Worm (Caenorhabditis elegans): ENCODE data around the gene gln-3.

The gln-3 gene

DNA sequence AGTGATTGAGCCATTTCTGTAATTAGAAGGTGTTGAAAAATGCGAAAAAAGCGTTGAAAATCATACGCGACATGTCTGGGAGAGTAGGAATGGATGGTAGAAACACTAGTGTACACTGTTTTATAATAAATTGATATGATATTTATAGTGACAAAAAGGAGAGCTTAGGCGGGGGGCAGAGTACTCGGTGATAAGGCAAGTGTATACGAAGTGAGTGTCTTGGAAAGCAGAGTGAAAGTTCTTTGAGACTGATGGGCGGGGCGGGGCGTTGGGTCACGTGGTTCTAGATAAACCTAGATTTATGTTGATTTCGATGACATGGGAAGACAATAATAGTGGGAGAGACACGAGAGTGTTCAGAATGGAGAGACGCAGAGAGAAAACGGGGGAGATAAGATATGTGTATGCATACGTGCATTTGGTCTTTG lies at the start of gene gln-3:
gln-3 (minus strand) TSS at position 73 of the 428 bp plus-strand sequence.
- TF ChIP-seq unc-62 (GFP tag; optimal IDR thresholded peaks at IDR 0.05) = no peak

DNA sequence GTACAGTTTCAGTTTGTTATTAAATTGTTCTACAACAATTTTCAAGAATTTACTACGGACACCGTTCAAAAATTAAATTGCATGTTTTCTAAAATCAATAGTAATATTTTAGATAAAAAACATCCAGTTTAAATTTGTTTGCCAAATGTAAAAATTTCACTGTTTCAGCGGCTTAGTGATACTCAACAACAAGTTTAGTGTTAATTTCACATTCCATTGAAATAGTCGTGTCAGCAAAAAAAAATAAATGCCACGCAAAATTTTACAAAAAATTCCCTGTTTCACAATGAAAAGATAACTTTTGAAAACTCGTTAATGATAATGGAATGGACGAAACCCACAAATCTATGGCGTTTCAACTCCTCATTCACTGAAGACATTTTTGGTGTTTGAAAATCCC lies 45.7 kb upstream of the gln-3 start:
- no peak for TF ChIP-seq unc-62 (GFP tag; optimal IDR thresholded peaks at IDR 0.05)

DNA sequence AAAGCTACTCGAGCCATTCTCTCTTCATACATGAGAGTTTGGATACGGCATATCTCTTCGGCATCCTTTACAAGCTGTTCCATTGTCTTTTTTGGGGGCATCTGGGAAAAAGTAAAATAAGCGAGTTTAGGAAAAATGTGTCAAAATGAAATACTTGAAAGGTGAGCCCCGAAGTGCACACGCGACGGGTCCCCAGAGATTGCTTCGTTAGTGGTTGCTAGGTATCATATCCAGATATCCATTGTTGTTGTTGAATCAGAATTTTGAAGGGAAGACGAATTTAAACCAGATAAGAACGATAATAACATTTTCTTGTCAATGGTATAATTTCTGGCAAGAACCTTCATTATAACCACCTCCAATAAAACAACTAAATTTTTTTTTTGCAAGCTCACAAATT lies 40.4 kb upstream of the gln-3 start, which contains the start of gene H25K10.2:
H25K10.2 (minus strand) TSS at position 101 of the 400 bp plus-strand sequence.
- TF ChIP-seq unc-62 (GFP tag; optimal IDR thresholded peaks at IDR 0.05) = no peak

DNA sequence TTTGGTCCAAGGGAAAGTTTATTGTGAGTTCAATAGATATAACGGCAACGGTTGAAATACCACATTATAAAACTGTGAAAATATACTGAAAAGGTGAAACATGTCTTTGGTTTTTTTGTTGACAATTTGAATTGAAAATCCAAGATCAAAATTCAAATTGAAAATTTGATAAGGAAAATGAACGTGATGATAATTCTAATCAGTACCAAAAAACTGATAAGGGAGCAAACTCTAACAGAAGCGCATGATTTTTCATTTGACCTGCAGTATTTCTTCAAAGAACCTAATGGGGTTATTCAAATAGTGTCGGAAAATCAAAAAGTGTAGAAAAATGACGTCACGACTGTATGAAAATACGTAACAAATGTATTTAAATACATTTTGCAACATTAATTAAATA lies 32.9 kb upstream of the gln-3 start:
- no peak for TF ChIP-seq unc-62 (GFP tag; optimal IDR thresholded peaks at IDR 0.05)

DNA sequence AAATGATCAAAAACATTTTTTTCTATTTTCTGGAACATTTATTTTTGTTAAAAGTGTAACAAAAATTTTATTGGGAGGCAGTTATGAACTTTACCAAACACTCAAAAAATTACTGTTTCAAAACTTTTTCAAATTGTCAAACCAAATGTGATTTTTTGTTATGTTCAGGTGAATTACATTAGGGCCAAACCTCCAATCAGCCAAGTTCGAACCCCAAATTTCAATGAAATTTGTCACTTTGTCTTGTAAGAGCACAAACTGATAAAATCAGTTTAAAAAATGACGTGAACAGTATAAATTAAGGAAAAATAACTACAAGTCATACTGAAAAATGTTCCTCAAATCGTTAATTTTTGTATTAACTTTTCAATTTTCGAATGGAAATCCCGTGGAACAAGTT lies 31.6 kb upstream of the gln-3 start, which contains the start of gene H25K10.1:
H25K10.1 (plus strand) TSS at position 301 of the 400 bp plus-strand sequence.
- TF ChIP-seq unc-62 (GFP tag; optimal IDR thresholded peaks at IDR 0.05) = no peak

DNA sequence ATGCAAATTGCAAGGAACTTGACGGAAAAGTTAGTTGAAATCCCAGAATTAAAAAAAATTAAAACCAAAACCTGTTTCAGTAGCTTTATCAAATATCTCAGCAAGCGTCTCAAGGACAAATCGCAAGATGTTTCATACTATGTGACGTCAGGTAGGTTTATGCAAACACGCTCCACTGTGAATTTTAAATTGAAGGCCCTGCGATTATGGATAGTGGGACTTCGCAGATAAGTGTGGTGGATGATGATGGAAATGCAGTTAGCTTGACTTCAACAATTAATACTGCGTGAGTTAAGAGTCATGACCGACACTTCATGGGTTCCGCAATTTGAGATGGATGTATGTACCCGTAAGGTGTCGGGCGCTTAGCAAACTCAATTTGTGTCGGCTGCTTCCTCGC lies 29.4 kb upstream of the gln-3 start:
- no peak for TF ChIP-seq unc-62 (GFP tag; optimal IDR thresholded peaks at IDR 0.05)

DNA sequence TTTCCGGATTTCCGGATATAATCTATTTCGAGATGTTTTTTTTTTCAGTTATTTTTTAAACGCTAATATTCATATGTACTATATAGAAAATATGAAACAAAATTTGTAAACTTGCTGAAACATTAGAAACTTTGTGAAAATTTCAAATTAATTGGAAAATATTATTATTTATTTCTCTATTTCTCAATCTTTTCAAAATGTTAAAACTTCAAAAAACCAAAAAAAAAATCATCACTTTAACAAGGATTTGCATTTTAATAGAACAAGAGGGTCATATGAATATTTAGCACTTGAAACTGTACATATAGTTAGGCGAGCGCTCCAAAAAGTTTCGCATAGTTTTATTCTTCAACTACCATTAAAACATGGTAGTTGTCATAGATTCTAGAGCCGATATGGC lies 26.2 kb upstream of the gln-3 start, which contains the start of gene Y7A9A.1:
Y7A9A.1 (plus strand) TSS at position 301 of the 400 bp plus-strand sequence.
- TF ChIP-seq unc-62 (GFP tag; optimal IDR thresholded peaks at IDR 0.05) = no peak

DNA sequence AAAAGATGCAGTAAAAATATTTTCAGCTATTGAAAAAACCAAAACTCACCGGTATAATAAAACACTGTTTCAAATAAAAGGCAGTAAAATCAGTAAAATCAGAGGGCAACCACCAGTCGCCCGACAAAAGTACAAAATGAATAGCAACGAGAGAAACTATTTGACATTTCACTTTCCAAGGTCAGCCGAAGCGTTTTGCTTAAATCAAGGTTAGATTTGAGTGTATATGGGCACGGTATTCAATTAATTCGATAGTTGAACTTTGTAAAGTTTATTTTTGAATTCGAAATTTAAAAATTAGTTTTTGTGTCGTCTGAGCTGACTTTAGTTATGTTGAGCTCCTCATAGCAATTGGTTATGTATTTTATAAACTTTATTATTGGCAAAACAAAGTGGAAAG lies 22.3 kb upstream of the gln-3 start:
- TF ChIP-seq unc-62 (GFP tag; optimal IDR thresholded peaks at IDR 0.05) = no peak

DNA sequence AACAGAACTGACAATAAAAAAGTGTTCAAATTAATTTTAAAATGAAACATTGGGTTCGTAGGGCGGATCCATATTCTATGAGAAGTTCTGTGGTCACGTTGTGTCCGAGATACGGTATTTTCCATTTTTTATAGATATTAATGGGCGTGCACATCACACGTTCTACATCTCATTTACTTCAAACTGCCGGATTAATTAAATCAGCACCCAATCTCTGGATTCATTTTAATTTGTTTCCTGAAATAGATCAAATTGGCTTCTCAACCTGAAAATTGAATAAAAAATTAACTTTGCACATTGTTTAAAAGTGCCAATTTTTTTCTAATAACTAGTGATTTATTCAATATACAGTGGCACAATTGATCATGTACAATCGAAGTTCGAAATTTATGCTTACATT lies 21.1 kb upstream of the gln-3 start:
- TF ChIP-seq unc-62 (GFP tag; optimal IDR thresholded peaks at IDR 0.05) = no peak

DNA sequence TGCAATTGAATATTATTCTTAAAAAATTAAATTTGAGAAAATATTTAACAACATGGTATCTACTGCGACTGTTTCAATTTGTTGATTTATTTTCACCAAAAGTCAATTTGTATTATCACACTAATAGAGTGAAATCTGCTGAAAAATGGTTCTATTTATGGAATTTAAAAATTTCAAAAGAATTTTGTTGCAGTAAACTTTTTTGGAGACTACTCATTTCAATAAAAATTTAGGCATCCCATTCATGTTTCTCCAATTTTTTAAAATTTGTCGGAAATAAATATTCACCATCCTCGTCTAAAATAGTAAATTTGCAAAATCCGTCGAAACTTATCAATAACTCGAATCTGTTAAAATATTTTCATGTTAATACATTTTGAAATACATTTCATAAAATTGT lies 15.5 kb upstream of the gln-3 start:
- no peak for TF ChIP-seq unc-62 (GFP tag; optimal IDR thresholded peaks at IDR 0.05)

DNA sequence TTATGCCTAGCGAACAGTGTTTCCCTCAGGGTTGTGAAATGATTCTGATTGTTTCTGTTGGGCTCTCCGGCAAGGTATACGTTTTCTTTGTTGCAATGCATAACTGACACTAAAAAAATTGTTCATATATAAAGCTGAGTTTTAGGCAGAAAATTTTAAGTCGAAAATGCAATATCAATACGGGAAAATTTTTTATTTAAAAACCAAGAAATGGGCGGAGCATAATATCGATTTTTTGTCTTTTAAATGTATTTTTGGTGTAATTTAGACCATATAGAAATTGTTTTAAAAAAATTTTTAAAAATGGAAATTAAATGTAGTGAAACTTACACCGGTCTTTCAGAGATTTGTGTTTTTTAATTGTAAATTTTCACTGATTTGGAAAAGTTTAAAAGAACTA lies 14.0 kb upstream of the gln-3 start, which contains the start of gene Y105C5B.1413:
Y105C5B.1413 (minus strand) TSS at position 101 of the 400 bp plus-strand sequence.
- TF ChIP-seq unc-62 (GFP tag; optimal IDR thresholded peaks at IDR 0.05) = no peak

DNA sequence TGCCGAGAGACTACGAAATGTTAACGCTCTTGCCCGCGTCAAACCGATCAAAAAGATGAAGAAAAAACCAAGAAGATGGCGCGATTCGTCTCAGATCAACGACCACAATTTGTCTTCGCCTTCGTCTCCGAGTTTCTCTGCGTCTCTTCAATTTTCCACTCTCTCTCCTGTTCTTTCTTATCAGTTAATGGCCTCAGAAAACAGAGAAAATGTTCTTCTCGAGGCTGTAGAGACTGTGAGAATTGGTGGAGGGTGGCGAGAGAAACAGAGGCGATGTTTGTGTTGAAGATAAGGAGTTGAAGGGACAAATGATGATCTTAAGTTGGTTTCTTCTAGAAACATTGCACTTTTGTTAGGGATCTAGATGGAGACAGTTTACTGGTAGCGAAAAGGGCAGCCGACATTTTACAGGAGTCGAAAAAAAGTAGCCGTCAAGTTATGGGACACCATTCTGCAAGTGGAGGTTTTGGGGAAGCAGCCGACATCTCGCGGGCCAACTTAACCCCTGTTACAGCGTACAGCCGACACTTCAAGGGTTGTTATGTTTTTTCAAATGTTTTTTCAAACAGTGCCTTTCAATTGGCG lies 10.5 kb upstream of the gln-3 start:
- TF ChIP-seq unc-62 (GFP tag; optimal IDR thresholded peaks at IDR 0.05) = no peak

DNA sequence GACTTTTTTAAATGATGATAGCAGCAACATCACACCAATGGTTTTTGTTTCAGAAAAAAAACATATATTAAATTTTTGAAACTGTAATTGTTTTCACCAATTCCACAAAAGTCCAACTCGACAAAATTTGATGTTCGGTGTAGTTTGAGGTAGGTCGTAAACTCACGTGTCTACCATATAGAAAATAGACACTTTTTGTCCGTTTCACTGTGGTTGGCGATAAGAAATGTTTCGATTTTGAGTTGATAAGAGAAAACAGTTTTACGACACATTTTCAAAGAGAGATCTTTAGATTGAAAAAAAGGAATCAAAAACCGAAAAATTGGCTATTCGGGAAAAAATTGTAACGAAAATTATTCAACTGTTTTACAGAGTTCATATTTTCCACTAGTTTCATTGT lies 8.0 kb upstream of the gln-3 start:
- TF ChIP-seq unc-62 (GFP tag; optimal IDR thresholded peaks at IDR 0.05) = no peak

DNA sequence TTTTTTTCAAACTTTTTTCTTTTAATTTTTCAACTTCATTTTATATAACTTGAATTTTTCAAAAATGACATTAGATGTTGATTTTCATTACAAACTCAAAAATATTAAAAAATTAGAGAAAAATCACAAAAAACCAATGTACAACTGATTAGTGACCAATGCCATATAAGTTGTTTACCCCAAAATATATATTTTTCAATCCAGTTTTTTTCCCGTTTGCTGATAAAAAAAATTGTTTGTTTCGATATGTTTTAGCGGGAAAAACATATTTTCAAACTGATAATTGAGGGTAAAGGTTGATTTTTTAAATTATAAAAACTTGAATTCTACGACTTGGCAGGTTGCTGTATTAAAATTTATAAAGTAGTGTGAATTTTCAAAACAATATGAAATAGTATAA lies 6.3 kb upstream of the gln-3 start:
- no peak for TF ChIP-seq unc-62 (GFP tag; optimal IDR thresholded peaks at IDR 0.05)

DNA sequence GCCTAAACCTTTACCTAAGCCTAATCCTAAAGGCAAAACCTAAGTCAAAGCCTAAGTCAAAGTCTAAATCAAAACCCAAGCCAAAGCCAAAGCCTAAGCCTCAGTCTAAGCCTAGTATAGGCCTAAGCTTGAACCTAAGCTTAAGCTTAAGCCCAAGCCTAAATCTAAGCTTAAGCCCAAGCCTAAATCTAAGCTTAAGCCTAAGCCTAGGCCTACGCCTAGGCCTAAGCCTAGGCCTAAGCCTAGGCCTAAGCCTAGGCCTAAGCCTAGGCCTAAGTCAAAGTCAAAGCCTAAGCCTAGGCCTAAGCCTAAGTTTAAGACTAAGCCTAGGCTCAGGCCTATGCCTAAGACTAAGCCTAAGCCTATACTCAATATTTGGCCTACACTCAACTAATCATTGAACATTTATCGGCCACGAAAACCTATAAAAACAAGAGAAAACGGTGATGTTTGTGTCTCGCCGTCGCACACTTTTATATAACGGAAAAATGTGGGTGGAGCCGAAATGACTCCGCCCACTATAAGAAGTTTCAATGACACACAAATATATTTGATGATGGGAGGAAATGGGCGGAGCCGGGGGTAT lies 2.4 kb upstream of the gln-3 start:
- TF ChIP-seq unc-62 (GFP tag; optimal IDR thresholded peaks at IDR 0.05) = no peak

DNA sequence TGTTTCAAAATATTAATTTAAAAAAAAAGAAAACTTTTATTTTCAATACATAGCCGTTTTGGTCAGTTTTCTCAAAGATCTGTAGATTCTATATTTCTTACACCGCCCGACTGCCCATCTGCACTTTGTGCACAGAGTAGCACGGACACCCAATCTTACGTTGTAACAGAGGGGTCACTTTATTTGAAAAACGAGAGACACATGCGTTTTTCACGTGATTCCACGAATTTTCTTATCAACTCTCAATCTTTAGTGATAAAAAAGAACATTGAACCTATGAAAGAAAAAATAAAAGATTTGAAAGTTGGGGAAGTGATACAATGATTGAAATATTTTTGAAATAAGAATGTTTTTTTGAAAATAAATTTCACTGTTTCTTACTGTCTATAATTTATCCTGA lies 848 bp upstream of the gln-3 start:
- no peak for TF ChIP-seq unc-62 (GFP tag; optimal IDR thresholded peaks at IDR 0.05)

DNA sequence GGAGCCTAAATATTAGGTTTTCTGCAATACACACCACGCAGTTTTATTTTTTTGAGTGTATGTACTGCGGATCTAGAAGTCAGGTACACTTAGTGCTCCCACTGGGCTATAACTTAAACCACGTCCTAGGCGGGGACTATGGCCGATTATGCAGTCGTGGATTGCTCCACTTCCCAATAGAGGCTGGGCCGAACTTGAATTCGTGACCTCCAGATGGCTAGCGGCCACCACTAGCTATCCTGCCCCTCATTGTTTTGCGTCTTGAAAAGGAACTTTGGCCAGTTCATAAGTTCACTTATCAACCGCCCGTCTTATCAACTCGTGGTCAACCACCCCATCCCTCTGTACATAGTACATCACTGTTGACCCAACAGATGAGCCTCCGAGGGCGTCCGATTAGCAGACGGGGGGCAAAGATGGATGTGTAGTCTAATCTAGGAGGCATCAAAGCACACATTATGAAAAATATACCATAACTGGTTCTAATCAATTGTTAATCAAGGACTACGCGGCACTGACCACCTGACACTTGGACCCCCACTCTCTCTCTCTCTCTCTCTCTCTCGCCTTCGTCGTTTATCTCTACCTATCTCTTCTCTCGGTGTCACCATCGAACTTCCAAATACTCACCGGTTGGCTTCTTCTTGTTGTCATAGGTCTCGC lies 904 bp downstream of the gln-3 start:
- no peak for TF ChIP-seq unc-62 (GFP tag; optimal IDR thresholded peaks at IDR 0.05)

Measured in whole organism, dauer.